Worm (Caenorhabditis elegans) whole organism, young adult: ENCODE data around the gene F28B12.1.

ENCODE experiments used
- C17E4.6 ChIP-seq: fragments of 200-800 bp; sonication (Bioruptor generic); IDR thresholded peaks from 2 replicates; pipeline ENCODE4 v1.3.6; 2022; ENCODE audit warnings: missing genetic modification reagents, missing genetic modification characterization, missing compliant biosample characterization
- F23B12.7 ChIP-seq: sonication (generic microtip); optimal IDR thresholded peaks from 2 replicates; lab custom pipeline; 2017; ENCODE audit warnings: missing genetic modification characterization, mild to moderate bottlenecking, missing compliant biosample characterization, antibody characterized with exemption, moderate library complexity; ENCODE audit not compliant: insufficient read depth
- hmg-1.2 ChIP-seq: fragments of 200-800 bp; sonication (Bioruptor generic); IDR thresholded peaks from 2 replicates; pipeline ENCODE4 v1.3.6; 2022; ENCODE audit warnings: missing genetic modification reagents, missing genetic modification characterization, missing compliant biosample characterization
- lag-1 ChIP-seq: fragments of 200-800 bp; sonication (Bioruptor generic); IDR thresholded peaks from 2 replicates; pipeline ENCODE4 v1.3.6; 2022; ENCODE audit warnings: missing genetic modification reagents, missing genetic modification characterization, missing compliant biosample characterization
- snpc-4 ChIP-seq, 5 experiments: fragments of 150-350 bp in 1 of 5; sonication (generic microtip) in 4 of 5; optimal IDR thresholded peaks; 2 replicates each; lab custom pipeline; 2014 to 2018; ENCODE audit warnings: missing genetic modification characterization in 5 of 5, missing biosample characterization in 3 of 5, antibody characterized with exemption in 2 of 5, mild to moderate bottlenecking in 2 of 5, missing compliant biosample characterization in 2 of 5, missing genotype in 2 of 5, moderate library complexity in 2 of 5, missing genetic modification reagents in 1 of 5
- unc-62 ChIP-seq: fragments of 150-350 bp; optimal IDR thresholded peaks from 2 replicates; lab custom pipeline; 2014; ENCODE audit warnings: missing biosample characterization, missing genetic modification reagents, missing genetic modification characterization

DNA sequence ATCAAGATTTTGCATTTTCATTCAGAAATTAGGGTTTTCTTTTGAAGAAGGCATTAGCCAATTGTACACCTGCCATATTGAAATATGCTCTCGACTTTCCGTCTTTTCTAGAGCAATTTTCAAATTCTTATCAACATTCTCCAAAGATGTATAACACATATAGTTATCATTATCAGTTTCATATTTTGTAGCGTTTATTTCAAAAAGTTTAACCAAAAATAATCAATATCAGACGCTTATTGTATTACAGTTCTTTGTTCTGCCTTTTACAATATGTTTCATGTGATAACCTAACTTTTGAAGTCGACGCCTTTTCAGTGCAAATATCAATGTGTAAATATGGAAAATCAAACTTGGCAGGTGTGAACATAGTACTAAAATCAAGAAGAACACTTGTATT, 28.8 kb upstream of the F28B12.1 start:
- TF ChIP-seq hmg-1.2 (GFP tag; lab: Robert Waterston, UW) (no peak), F23B12.7 (tag; lab: Kevin White, UChicago) (no peak), lag-1 (no peak), unc-62 (GFP tag; lab: Kevin White, UChicago) (no peak), snpc-4 (GFP tag; optimal IDR thresholded peaks at IDR 0.05; lab: Kevin White, UChicago) (no peak), snpc-4 (tag; optimal IDR thresholded peaks at IDR 0.05; lab: Kevin White, UChicago) (no peak), C17E4.6 (GFP tag; lab: Robert Waterston, UW) (no peak)
